Worm (Caenorhabditis elegans): Measurements from ENCODE around the gene lin-37.

lin-37 gene

DNA sequence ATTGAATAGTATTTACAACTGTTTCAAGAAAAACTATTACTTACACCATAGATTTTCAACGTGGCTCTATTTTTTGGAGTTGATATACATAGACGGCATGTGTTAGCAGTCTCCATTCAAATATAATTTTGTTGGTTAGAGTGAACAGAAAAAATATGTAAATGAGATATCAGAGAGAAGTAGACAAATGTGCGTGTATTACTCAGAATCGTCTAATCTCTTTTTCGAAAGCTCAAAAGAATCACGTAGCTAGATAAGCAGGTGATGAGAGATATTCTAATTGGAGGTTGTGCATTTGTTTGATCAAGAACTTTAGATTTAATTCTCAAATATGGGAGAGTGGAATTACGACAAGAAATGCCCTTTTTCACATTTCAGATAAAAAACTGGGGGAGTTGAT, 18.2 kb upstream of the lin-37 start, which contains the start of gene ZK418.10:
ZK418.10 (minus strand) TSS at position 148 of the 400 bp plus-strand sequence.
- TF ChIP-seq dao-5 (tag; optimal IDR thresholded peaks at IDR 0.05): no peak
- no peak for TF ChIP-seq W03F9.2 (tag; optimal IDR thresholded peaks at IDR 0.05)
- TF ChIP-seq him-1 (tag; optimal IDR thresholded peaks at IDR 0.05): no peak

DNA sequence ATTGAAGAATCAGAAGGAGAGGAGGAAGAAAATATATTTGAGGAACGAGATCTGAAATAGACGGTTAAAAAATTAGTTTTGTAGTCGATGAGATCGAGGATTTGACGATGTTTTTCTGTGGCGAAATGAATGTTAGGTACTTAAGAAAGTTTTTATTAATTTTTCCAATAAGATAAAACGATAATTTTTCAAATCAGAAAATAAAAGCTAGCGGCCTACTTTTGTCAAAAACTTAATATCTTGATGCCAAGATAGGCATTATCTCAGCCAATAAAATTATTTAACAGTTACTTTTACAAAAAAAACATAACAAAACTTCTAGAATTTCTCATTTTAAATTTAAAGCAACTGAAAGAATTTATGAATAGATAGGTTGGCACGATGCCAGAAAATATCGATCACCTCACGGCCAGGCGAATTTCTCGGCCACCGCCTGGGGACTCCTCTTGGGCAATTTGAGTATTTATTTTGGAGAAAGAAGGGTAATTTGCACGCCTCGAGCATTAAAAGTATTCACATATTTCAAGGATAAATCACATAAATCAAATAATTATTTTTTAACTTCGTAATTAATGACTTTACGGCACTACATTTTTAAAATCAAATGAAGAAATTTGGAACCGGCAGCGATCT, 15.5 kb upstream of the lin-37 start, which contains the start of gene fubl-2:
fubl-2 (minus strand) TSS at position 51 of the 633 bp plus-strand sequence.
- TF ChIP-seq dao-5 (tag; optimal IDR thresholded peaks at IDR 0.05): no peak
- TF ChIP-seq W03F9.2 (tag; optimal IDR thresholded peaks at IDR 0.05): peak; percentile 81

ce11 chrIII:7087180-7087579, 14.8 kb upstream of the lin-37 start:
- TF ChIP-seq dao-5 (tag; optimal IDR thresholded peaks at IDR 0.05): no peak

- TF ChIP-seq W03F9.2 (tag; optimal IDR thresholded peaks at IDR 0.05) (no peak), dao-5 (tag; optimal IDR thresholded peaks at IDR 0.05) (no peak), him-1 (tag; optimal IDR thresholded peaks at IDR 0.05) (no peak)
Observed at ce11 chrIII:7084908-7085307, 12.6 kb upstream of the lin-37 start, which contains the start of gene tofu-7. TSS of gene tofu-7 (minus strand) at chrIII:7085018.

- TF ChIP-seq him-1 (tag; optimal IDR thresholded peaks at IDR 0.05): no peak
- no peak for TF ChIP-seq dao-5 (tag; optimal IDR thresholded peaks at IDR 0.05)
- TF ChIP-seq W03F9.2 (tag; optimal IDR thresholded peaks at IDR 0.05): no peak
Observed at ce11 chrIII:7083106-7083505, 10.8 kb upstream of the lin-37 start.

ce11 chrIII:7081488-7081887, 9.1 kb upstream of the lin-37 start:
- no peak for TF ChIP-seq W03F9.2 (tag; optimal IDR thresholded peaks at IDR 0.05)

ce11 chrIII:7080689-7081088, 8.3 kb upstream of the lin-37 start, which contains the start of gene ZK418.7:
TSS of gene ZK418.7 (minus strand) at chrIII:7080789.
- TF ChIP-seq dao-5 (tag; optimal IDR thresholded peaks at IDR 0.05) (no peak), him-1 (tag; optimal IDR thresholded peaks at IDR 0.05) (no peak), W03F9.2 (tag; optimal IDR thresholded peaks at IDR 0.05) (no peak)

DNA sequence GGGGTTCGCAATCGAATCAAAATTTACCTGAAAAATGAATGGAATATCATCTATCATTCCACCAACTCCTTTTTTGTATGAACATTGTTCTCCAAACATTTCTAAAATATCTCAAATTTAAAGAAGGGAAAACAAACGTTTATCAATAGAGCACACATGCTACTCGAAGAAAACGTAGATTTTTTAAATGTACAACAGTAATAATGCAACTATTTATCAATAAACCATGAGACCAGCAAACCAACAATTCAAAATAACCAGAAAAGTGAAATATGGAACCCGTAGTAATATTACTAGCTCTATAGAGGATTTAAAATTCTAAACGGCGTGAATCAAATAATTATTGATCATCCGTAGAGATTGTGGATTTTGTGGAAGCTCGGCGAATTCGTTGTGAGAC, 6.4 kb upstream of the lin-37 start, which contains the start of gene ZK418.6:
ZK418.6 (minus strand) TSS at position 101 of the 400 bp plus-strand sequence.
- TF ChIP-seq him-1 (tag; optimal IDR thresholded peaks at IDR 0.05) (no peak), dao-5 (tag; optimal IDR thresholded peaks at IDR 0.05) (no peak), W03F9.2 (tag; optimal IDR thresholded peaks at IDR 0.05) (no peak)

DNA sequence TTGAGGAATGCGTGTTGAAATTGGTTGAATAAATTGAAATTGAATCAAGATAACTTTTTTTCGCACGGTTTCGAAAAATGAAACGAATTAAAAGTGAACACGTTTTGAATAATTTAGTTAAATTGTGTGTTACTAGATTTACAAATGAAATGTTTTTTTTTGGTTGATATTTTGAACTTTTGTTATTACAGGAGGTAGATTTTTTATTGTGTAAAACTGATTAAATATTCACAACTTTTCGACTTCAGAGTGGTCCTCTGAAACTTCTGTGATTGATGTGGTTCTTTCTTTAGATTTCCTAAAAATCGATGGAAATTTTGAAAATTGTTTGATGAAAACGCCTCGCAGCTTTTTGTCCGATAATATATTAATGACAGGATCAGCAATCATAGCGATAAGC, 4.0 kb upstream of the lin-37 start, which contains the start of gene ZK418.13:
ZK418.13 (minus strand) TSS at position 101 of the 400 bp plus-strand sequence.
- TF ChIP-seq W03F9.2 (tag; optimal IDR thresholded peaks at IDR 0.05): no peak
- no peak for TF ChIP-seq dao-5 (tag; optimal IDR thresholded peaks at IDR 0.05)
- TF ChIP-seq him-1 (tag; optimal IDR thresholded peaks at IDR 0.05): no peak

- no peak for TF ChIP-seq dao-5 (tag; optimal IDR thresholded peaks at IDR 0.05)
- TF ChIP-seq W03F9.2 (tag; optimal IDR thresholded peaks at IDR 0.05): no peak
- TF ChIP-seq him-1 (tag; optimal IDR thresholded peaks at IDR 0.05): no peak
Observed at ce11 chrIII:7073801-7074386, 1.5 kb upstream of the lin-37 start, which contains the start of gene ZK418.5. TSS of gene ZK418.5 (minus strand) at chrIII:7073851.

DNA sequence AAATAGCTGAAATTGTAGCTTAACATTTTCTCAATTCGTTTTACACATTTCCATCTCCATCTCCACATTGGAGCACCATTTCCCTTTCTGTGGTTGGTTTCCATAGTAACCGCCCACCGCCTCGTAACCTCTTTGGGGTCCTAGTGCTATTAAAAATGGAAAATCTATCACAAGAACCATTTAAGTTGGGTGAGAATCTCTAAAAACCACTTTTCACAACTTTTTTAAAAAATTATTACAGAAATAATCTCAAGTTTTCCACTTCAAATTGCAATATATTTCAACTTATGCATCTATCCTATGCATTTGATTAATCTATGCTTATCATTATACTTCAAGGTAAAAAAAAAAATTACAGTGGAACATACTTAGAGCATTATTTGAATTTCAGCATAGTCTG, 2.4 kb downstream of the lin-37 start, which contains the start of gene tmem-17:
tmem-17 (plus strand) TSS at position 301 of the 400 bp plus-strand sequence.
- TF ChIP-seq W03F9.2 (tag; optimal IDR thresholded peaks at IDR 0.05): no peak
- TF ChIP-seq dao-5 (tag; optimal IDR thresholded peaks at IDR 0.05): no peak
- TF ChIP-seq him-1 (tag; optimal IDR thresholded peaks at IDR 0.05): no peak

DNA sequence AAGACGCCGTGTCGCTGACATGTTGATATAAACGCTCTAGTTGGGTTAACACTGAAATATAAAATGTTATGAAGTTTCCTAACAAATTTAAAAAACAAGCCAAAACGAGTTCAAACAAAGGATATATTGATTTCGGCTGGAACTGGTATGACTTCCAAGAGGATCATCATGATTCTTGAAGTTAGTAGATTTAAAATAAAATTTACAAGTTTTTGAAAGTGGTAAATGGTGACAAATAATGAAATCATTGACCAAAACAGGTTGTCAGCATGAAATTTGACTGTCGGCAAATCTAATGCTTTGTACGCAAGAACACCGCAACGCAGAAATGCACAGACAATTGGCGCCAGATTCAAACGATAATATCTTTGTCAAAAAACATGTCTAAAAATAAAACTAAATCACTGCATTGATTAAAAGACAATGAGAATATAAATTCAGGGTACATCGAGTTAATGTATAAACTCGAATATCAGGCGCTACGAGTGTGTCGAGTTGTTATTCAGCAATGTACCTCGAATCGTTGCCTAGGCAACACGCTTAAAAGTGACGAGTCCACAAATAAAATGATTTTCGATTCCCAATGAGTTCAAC, 3.7 kb downstream of the lin-37 start, which contains the start of the genes ubc-18 and R01H2.8:
ubc-18 (minus strand) TSS at position 51 of the 594 bp plus-strand sequence.
R01H2.8 (plus strand) TSS at position 544 of the 594 bp plus-strand sequence.
- TF ChIP-seq him-1 (tag; optimal IDR thresholded peaks at IDR 0.05) (no peak), W03F9.2 (tag; optimal IDR thresholded peaks at IDR 0.05) (peak; percentile 34)

DNA sequence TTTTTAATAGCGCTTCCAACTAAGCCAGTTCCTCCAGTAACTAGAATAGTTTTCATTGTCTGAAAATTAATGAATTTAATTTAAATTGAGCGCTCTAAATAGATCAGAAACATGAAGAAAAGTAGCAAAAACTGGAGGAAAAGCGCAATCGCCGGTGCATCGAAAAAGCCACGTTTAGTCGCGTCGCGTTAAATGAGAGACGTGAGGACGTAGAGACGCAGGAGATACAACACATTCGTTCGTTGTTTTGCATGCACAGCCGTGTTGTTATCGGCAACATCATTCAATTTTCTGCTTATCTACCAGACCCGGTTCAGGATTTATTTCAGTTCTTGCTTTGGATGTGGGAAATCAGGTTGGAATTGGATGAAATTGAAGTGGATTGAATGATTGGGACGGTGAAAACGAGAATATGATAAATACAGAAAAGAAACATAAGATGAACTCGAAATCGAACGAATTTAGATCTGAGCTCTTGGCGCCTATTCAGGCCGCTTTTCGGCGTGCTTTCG, 4.9 kb downstream of the lin-37 start, which contains the start of gene ger-1:
ger-1 (minus strand) TSS at position 93 of the 512 bp plus-strand sequence.
- no peak for TF ChIP-seq W03F9.2 (tag; optimal IDR thresholded peaks at IDR 0.05)
- TF ChIP-seq dao-5 (tag; optimal IDR thresholded peaks at IDR 0.05): no peak
- TF ChIP-seq him-1 (tag; optimal IDR thresholded peaks at IDR 0.05): no peak

- TF ChIP-seq W03F9.2 (tag; optimal IDR thresholded peaks at IDR 0.05): no peak
- TF ChIP-seq him-1 (tag; optimal IDR thresholded peaks at IDR 0.05): no peak
- no peak for TF ChIP-seq dao-5 (tag; optimal IDR thresholded peaks at IDR 0.05)
Observed at ce11 chrIII:7064185-7064584, 8.2 kb downstream of the lin-37 start, which contains the start of gene R01H2.4. TSS of gene R01H2.4 (minus strand) at chrIII:7064285.
